Worm (Caenorhabditis elegans) whole organism, L4 larva: Measurements from ENCODE around the gene slc-17.1.
A peak's percentile ranks its signal among the peaks of the same experiment; 100 is the strongest.

Experiments
- D1046.2 ChIP-seq: fragments of 200-800 bp; sonication (Bioruptor generic); IDR thresholded peaks from 2 replicates; pipeline ENCODE4 v1.3.6; 2022; ENCODE audit warnings: missing genetic modification characterization, missing compliant biosample characterization
- F10B5.3 ChIP-seq: sonication (generic microtip); optimal IDR thresholded peaks from 2 replicates; lab custom pipeline; 2016; ENCODE audit warnings: mild to moderate bottlenecking, missing genetic modification characterization, missing compliant biosample characterization
- F26F4.8 ChIP-seq: fragments of 200-800 bp; sonication (Bioruptor generic); conservative IDR thresholded peaks from 2 replicates; pipeline ENCODE4 v1.3.6; 2022; ENCODE audit warnings: missing genetic modification characterization, missing compliant biosample characterization
- F49E8.2 ChIP-seq: sonication (generic microtip); optimal IDR thresholded peaks from 2 replicates; lab custom pipeline; 2016; ENCODE audit warnings: missing compliant biosample characterization, mild to moderate bottlenecking, missing genetic modification characterization, borderline replicate concordance
- T26A8.4 ChIP-seq: fragments of 200-800 bp; sonication (Bioruptor generic); IDR thresholded peaks from 2 replicates; pipeline ENCODE4 v1.3.6; 2022; ENCODE audit warnings: missing genetic modification characterization, missing compliant biosample characterization
- ZK546.5 ChIP-seq, 2 experiments: sonication (generic microtip); optimal IDR thresholded peaks; 2 replicates each; lab custom pipeline; 2017; ENCODE audit warnings: missing biosample characterization in 2 of 2, missing genetic modification characterization in 2 of 2
- aha-1 ChIP-seq: fragments of 150-350 bp; peaks from one replicate; lab custom pipeline; 2014; ENCODE audit warnings: missing biosample characterization, missing genetic modification characterization
- ama-1 ChIP-seq: fragments of 150-350 bp; optimal IDR thresholded peaks from 2 replicates; lab custom pipeline; 2014; ENCODE audit warnings: inconsistent platforms, mixed read lengths
- ceh-20 ChIP-seq: fragments of 200-800 bp; sonication (Bioruptor generic); IDR thresholded peaks from 2 replicates; pipeline ENCODE4 v1.3.6; 2022; ENCODE audit warnings: missing genetic modification reagents, missing genetic modification characterization, missing compliant biosample characterization
- ceh-28 ChIP-seq: fragments of 150-350 bp; optimal IDR thresholded peaks from 2 replicates; lab custom pipeline; 2014; ENCODE audit warnings: missing biosample characterization, missing genetic modification reagents, missing genetic modification characterization
- ces-1 ChIP-seq: fragments of 150-350 bp; sonication (generic microtip); optimal IDR thresholded peaks from 4 replicates; lab custom pipeline; 2014; ENCODE audit warnings: missing biosample characterization, missing genetic modification reagents, missing genetic modification characterization
- ctbp-1 ChIP-seq: fragments of 200-800 bp; sonication (Bioruptor generic); IDR thresholded peaks from 2 replicates; pipeline ENCODE4 v1.3.6; 2022; ENCODE audit warnings: missing genetic modification reagents, missing genetic modification characterization, missing compliant biosample characterization
- dmd-6 ChIP-seq: fragments of 200-800 bp; sonication (Bioruptor generic); IDR thresholded peaks from 2 replicates; pipeline ENCODE4 v1.3.6; 2022; ENCODE audit warnings: missing genetic modification reagents, missing genetic modification characterization, missing compliant biosample characterization
- dmd-9 ChIP-seq: fragments of 200-800 bp; sonication (Bioruptor generic); IDR thresholded peaks from 2 replicates; pipeline ENCODE4 v1.3.6; 2022; ENCODE audit warnings: missing genetic modification reagents, missing genetic modification characterization, missing compliant biosample characterization
- dpl-1 ChIP-seq: fragments of 150-350 bp; optimal IDR thresholded peaks from 2 replicates; lab custom pipeline; 2014; ENCODE audit warnings: missing biosample characterization, missing genetic modification reagents, missing genetic modification characterization
- duxl-1 ChIP-seq: sonication (generic microtip); optimal IDR thresholded peaks from 2 replicates; lab custom pipeline; 2016; ENCODE audit warnings: mild to moderate bottlenecking, missing genetic modification characterization, moderate library complexity, missing compliant biosample characterization; ENCODE audit not compliant: poor library complexity
- dve-1 ChIP-seq: sonication (generic microtip); optimal IDR thresholded peaks from 2 replicates; lab custom pipeline; 2017; ENCODE audit warnings: antibody characterized with exemption, mild to moderate bottlenecking, missing genetic modification characterization, missing compliant biosample characterization; ENCODE audit not compliant: insufficient read depth
- fos-1 ChIP-seq: fragments of 150-350 bp; optimal IDR thresholded peaks from 2 replicates; lab custom pipeline; 2014; ENCODE audit warnings: missing biosample characterization, missing genetic modification characterization
- hif-1 ChIP-seq, 2 experiments: sonication (generic microtip); optimal IDR thresholded peaks; 2 replicates each; lab custom pipeline; 2016 to 2017; ENCODE audit warnings: missing compliant biosample characterization in 2 of 2, missing genetic modification characterization in 2 of 2, missing genetic modification reagents in 2 of 2, missing genotype in 2 of 2, mild to moderate bottlenecking in 1 of 2
- hlh-11 ChIP-seq: fragments of 200-800 bp; sonication (Bioruptor generic); optimal IDR thresholded peaks from 2 replicates; lab custom pipeline; 2018; ENCODE audit warnings: mild to moderate bottlenecking, missing genetic modification characterization, missing compliant biosample characterization
- hlh-30 ChIP-seq: sonication (generic microtip); optimal IDR thresholded peaks from 2 replicates; lab custom pipeline; 2017; ENCODE audit warnings: antibody characterized with exemption, mild to moderate bottlenecking, missing genetic modification characterization, missing compliant biosample characterization; ENCODE audit not compliant: insufficient read depth
- lin-13 ChIP-seq: fragments of 150-350 bp; optimal IDR thresholded peaks from 2 replicates; lab custom pipeline; 2014; ENCODE audit warnings: missing biosample characterization, missing genetic modification reagents, missing genetic modification characterization
- lin-15B ChIP-seq: fragments of 150-350 bp; sonication (generic microtip); optimal IDR thresholded peaks from 3 replicates; lab custom pipeline; 2014; ENCODE audit warnings: missing biosample characterization, missing genetic modification characterization
- lin-38 ChIP-seq: fragments of 200-800 bp; sonication (Bioruptor generic); IDR thresholded peaks from 2 replicates; pipeline ENCODE4 v1.3.6; 2022; ENCODE audit warnings: missing genetic modification reagents, missing genetic modification characterization, missing compliant biosample characterization
- lsy-2 ChIP-seq, 2 experiments: fragments of 150-350 bp in 1 of 2; sonication (generic microtip) in 1 of 2; optimal IDR thresholded peaks; 2 replicates each; lab custom pipeline; 2014 to 2017; ENCODE audit warnings: missing biosample characterization in 2 of 2, missing genetic modification characterization in 2 of 2
- madf-9 ChIP-seq: fragments of 200-800 bp; sonication (Bioruptor generic); conservative IDR thresholded peaks from 2 replicates; pipeline ENCODE4 v1.3.6; 2022; ENCODE audit warnings: missing genetic modification reagents, missing genetic modification characterization, missing compliant biosample characterization
- mdl-1 ChIP-seq, 2 experiments: fragments of 150-350 bp in 1 of 2; sonication (generic microtip) in 1 of 2; optimal IDR thresholded peaks; 2 replicates each; lab custom pipeline; 2014 to 2017; ENCODE audit warnings: missing biosample characterization in 2 of 2, missing genetic modification characterization in 2 of 2
- mdt-29 ChIP-seq: fragments of 200-800 bp; sonication (Bioruptor generic); IDR thresholded peaks from 2 replicates; pipeline ENCODE4 v1.3.6; 2022; ENCODE audit warnings: missing genetic modification reagents, missing genetic modification characterization, missing compliant biosample characterization
- mes-2 ChIP-seq: sonication (generic microtip); optimal IDR thresholded peaks from 2 replicates; lab custom pipeline; 2016; ENCODE audit warnings: missing genotype, mild to moderate bottlenecking, missing genetic modification characterization, missing compliant biosample characterization; ENCODE audit not compliant: poor library complexity, severe bottlenecking
- nhr-102 ChIP-seq: sonication (generic microtip); optimal IDR thresholded peaks from 2 replicates; lab custom pipeline; 2016; ENCODE audit warnings: mild to moderate bottlenecking, missing genetic modification characterization, moderate library complexity, missing compliant biosample characterization
- nhr-111 ChIP-seq: fragments of 200-800 bp; sonication (Bioruptor generic); optimal IDR thresholded peaks from 2 replicates; lab custom pipeline; 2018; ENCODE audit warnings: mild to moderate bottlenecking, missing genetic modification characterization, missing compliant biosample characterization
- nhr-41 ChIP-seq: fragments of 200-800 bp; sonication (Bioruptor generic); IDR thresholded peaks from 2 replicates; pipeline ENCODE4 v1.3.6; 2022; ENCODE audit warnings: missing genetic modification reagents, missing genetic modification characterization, missing compliant biosample characterization
- nhr-48 ChIP-seq: sonication (generic microtip); optimal IDR thresholded peaks from 2 replicates; lab custom pipeline; 2016; ENCODE audit warnings: mild to moderate bottlenecking, missing genetic modification characterization, missing compliant biosample characterization
- nhr-6 ChIP-seq: fragments of 150-350 bp; optimal IDR thresholded peaks from 2 replicates; lab custom pipeline; 2014; ENCODE audit warnings: missing biosample characterization, missing genetic modification characterization
- nhr-76 ChIP-seq: fragments of 150-350 bp; optimal IDR thresholded peaks from 2 replicates; lab custom pipeline; 2014; ENCODE audit warnings: missing biosample characterization, missing genetic modification characterization
- nhr-77 ChIP-seq: fragments of 150-350 bp; optimal IDR thresholded peaks from 2 replicates; lab custom pipeline; 2014; ENCODE audit warnings: missing biosample characterization, missing genetic modification characterization
- rbr-2 ChIP-seq: sonication (generic microtip); optimal IDR thresholded peaks from 2 replicates; lab custom pipeline; 2016; ENCODE audit warnings: missing genotype, missing genetic modification characterization, missing compliant biosample characterization
- set-16 ChIP-seq: fragments of 200-800 bp; sonication (Bioruptor generic); IDR thresholded peaks from 2 replicates; pipeline ENCODE4 v1.3.6; 2022; ENCODE audit warnings: missing genetic modification reagents, missing genetic modification characterization, missing compliant biosample characterization
- skn-1 ChIP-seq: fragments of 150-350 bp; optimal IDR thresholded peaks from 2 replicates; lab custom pipeline; 2014; ENCODE audit warnings: missing biosample characterization, missing genetic modification characterization
- spr-1 ChIP-seq: sonication (generic microtip); optimal IDR thresholded peaks from 2 replicates; lab custom pipeline; 2016; ENCODE audit warnings: mild to moderate bottlenecking, missing genetic modification characterization, missing compliant biosample characterization
- unc-130 ChIP-seq: sonication (generic microtip); optimal IDR thresholded peaks from 2 replicates; lab custom pipeline; 2016; ENCODE audit warnings: missing genetic modification reagents, missing genetic modification characterization, missing compliant biosample characterization
- vab-7 ChIP-seq: fragments of 200-800 bp; sonication (Bioruptor generic); IDR thresholded peaks from 2 replicates; pipeline ENCODE4 v1.3.6; 2022; ENCODE audit warnings: missing genetic modification reagents, missing genetic modification characterization, missing compliant biosample characterization
- zag-1 ChIP-seq: fragments of 150-350 bp; optimal IDR thresholded peaks from 2 replicates; lab custom pipeline; 2014; ENCODE audit warnings: missing biosample characterization, missing genetic modification characterization
- zfp-2 ChIP-seq: sonication (generic microtip); optimal IDR thresholded peaks from 2 replicates; lab custom pipeline; 2016; ENCODE audit warnings: mild to moderate bottlenecking, missing genetic modification characterization, missing compliant biosample characterization
- zfp-3 ChIP-seq: fragments of 200-800 bp; sonication (Bioruptor generic); conservative IDR thresholded peaks from 2 replicates; pipeline ENCODE4 v1.3.6; 2022; ENCODE audit warnings: missing genetic modification reagents, missing genetic modification characterization, missing compliant biosample characterization
- zip-2 ChIP-seq: fragments of 150-350 bp; optimal IDR thresholded peaks from 2 replicates; lab custom pipeline; 2014; ENCODE audit warnings: missing biosample characterization, missing genetic modification characterization

slc-17.1 gene

DNA sequence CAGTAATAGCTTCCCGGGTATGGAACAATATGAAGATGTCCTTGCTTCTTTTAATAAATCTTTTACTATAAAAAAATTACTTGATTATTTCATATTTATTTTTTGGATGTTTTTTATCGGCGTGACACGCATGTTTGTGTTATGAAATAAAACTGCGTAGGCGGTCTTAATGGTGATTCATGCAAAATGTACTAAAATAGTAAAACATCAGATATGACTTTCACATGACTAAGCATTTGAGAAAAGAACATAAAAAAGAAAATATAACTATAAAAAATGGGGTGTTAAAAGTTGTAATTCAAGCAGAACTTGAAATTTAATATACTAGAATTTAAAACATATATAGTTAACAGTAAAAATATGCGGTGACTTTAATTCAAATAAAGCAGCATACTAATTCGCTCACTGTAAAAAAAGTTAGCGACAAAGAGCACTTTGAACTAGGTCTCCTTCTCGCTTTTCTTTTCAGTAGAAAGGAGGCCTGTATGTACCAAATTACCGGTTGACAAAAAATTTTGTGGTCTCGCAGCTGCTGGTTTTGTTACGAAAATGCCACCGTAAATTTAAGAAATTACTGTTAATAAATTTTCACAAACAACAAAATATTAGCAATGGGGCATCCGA, 17.3 kb upstream of the slc-17.1 start (continued):
- TF ChIP-seq set-16 (GFP tag; lab: Robert Waterston, UW) (no peak), mdt-29 (0 out of 2 replicates have a peak, but pooled peaks have one; percentile 48), T26A8.4 (peak; percentile 48; the same call in 1 of the 2 replicates), zfp-3 (GFP tag; lab: Robert Waterston, UW) (no peak), F10B5.3 (no peak), zfp-2 (tag; lab: Kevin White, UChicago) (no peak), dpl-1 (no peak), nhr-111 (GFP tag; lab: Kevin White, UChicago) (no peak), ctbp-1 (0 out of 2 replicates have a peak, but pooled peaks have one; percentile 24), nhr-76 (tag; lab: Kevin White, UChicago) (no peak), F26F4.8 (GFP tag; lab: Robert Waterston, UW) (no peak), lin-38 (no peak), nhr-102 (tag; lab: Kevin White, UChicago) (peak; percentile 5), unc-130 (GFP tag; lab: Kevin White, UChicago) (no peak), ZK546.5 (tag; optimal IDR thresholded peaks at IDR 0.05; lab: Kevin White, UChicago) (no peak), nhr-41 (GFP tag; lab: Robert Waterston, UW) (no peak), F49E8.2 (tag; lab: Kevin White, UChicago) (no peak), nhr-77 (no peak), hlh-30 (tag; lab: Kevin White, UChicago) (peak; percentile 26), dve-1 (tag; lab: Kevin White, UChicago) (peak; percentile 51), hlh-11 (tag; lab: Kevin White, UChicago) (peak; percentile 12), lin-15B (tag; lab: Kevin White, UChicago) (no peak)

DNA sequence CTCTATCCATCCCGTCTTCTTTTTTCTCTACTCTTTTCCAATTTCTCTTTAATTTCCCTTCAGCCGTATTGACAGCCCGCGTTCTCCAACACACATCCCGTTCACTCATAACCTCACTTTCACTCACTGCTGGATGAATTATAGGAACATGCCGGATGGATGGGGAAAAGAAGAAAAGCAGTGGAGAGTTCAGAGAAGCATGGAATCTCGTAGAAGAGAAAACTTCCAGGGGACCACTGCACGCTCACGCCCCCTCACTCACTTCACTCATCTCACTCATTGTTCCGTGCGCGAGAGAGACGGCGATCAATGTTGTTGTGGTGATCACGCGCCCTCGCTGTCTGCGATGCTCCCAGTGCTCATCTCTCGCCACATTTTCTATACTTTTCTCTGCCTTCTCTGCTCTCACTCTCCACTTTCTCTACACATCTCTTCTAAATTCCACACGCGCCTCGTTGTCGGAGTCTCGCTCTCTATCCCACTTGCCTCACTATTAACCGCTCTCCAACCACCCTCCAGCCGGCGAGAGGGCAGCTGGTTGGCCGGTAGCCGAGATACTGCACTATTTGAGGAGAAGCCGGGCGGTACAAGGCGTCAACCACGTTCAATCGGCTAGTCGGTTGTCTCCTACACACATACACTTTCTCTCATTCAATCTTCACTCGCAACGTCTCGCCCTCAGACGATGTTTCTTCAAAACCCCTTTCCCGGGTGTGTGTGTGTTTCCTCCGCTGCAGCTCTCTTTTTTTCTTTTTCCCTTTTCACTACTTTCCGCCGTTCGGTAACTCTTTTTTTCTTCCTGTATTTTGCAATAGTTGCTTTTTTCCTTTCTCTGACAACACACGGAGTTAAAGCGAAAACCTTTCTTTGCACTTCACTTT, 15.2 kb upstream of the slc-17.1 start:
- TF ChIP-seq nhr-48 (peak; percentile 92), ama-1 (lab: Kevin White, UChicago) (peak; percentile 58), aha-1 (tag; lab: Kevin White, UChicago) (peak; percentile 99), lin-13 (GFP tag; lab: Kevin White, UChicago) (no peak), hlh-30 (tag; lab: Kevin White, UChicago) (peak; percentile 94), zip-2 (tag; lab: Kevin White, UChicago) (peak; percentile 60), rbr-2 (tag; lab: Kevin White, UChicago) (peak; percentile 93), hif-1 (tag; optimal IDR thresholded peaks at IDR 0.05; lab: Kevin White, UChicago) (peak; percentile 66 to 82), F10B5.3 (peak; percentile 57), mdl-1 (tag; optimal IDR thresholded peaks at IDR 0.05; lab: Kevin White, UChicago) (peak; percentile 80 to 90), dmd-6 (GFP tag; lab: Robert Waterston, UW) (peak; percentile 90), nhr-6 (peak; percentile 7), ceh-20 (GFP tag; lab: Robert Waterston, UW) (peak; percentile 79), ces-1 (GFP tag; lab: Kevin White, UChicago) (peak; percentile 83), dmd-9 (GFP tag; lab: Robert Waterston, UW) (no peak), D1046.2 (GFP tag; lab: Robert Waterston, UW) (0 out of 2 replicates have a peak, but pooled peaks have one; percentile 59), zag-1 (tag; lab: Kevin White, UChicago) (peak; percentile 14), T26A8.4 (peak; percentile 81), lsy-2 (tag; optimal IDR thresholded peaks at IDR 0.05; lab: Kevin White, UChicago) (peak; percentile 67 to 82), mes-2 (tag; lab: Kevin White, UChicago) (peak; percentile 44), mdt-29 (peak; percentile 82), nhr-77 (no peak), nhr-102 (tag; lab: Kevin White, UChicago) (peak; percentile 74), fos-1 (tag; lab: Kevin White, UChicago) (no peak), hlh-11 (tag; lab: Kevin White, UChicago) (peak; percentile 99), duxl-1 (peak; percentile 21), spr-1 (peak; percentile 86), ceh-28 (tag; lab: Kevin White, UChicago) (peak; percentile 66), vab-7 (GFP tag; lab: Robert Waterston, UW) (peak; percentile 52; the same call in 1 of the 2 replicates), madf-9 (no peak; the same call in 1 of the 2 replicates), skn-1 (tag; lab: Kevin White, UChicago) (no peak)
